Worm (Caenorhabditis elegans): ENCODE data around the gene evl-18.

- no peak for TF ChIP-seq rnt-1 (tag; optimal IDR thresholded peaks at IDR 0.05)
- TF ChIP-seq Y22D7AL.16 (tag; optimal IDR thresholded peaks at IDR 0.05), result no peak
- TF ChIP-seq pha-4 (tag; optimal IDR thresholded peaks at IDR 0.05), result no peak
- TF ChIP-seq pag-3 (tag; optimal IDR thresholded peaks at IDR 0.05; ENCODE audit: borderline replicate concordance), result no peak
- no peak for TF ChIP-seq ceh-48 (tag; optimal IDR thresholded peaks at IDR 0.05)
- no peak for TF ChIP-seq ceh-18 (tag; optimal IDR thresholded peaks at IDR 0.05)
- TF ChIP-seq fkh-10 (GFP tag; optimal IDR thresholded peaks at IDR 0.05), result no peak
These were observed 8.4 kb downstream of the evl-18 start, which contains the start of gene gldi-5 for ce11 chrIII:3726443-3726842.

Data from whole organism, late embryonic.